Fruit fly (Drosophila melanogaster) ovary, adult (tissue): Measurements from ENCODE around the gene ey.
A peak's percentile ranks its signal among the peaks of the same experiment; 100 is the strongest.

Source experiments
- CG17801 ChIP-seq: fragments of 200-800 bp; optimal IDR thresholded peaks from 2 replicates; lab custom pipeline; 2019; ENCODE audit warnings: missing biosample characterization, mild to moderate bottlenecking, missing genetic modification characterization, moderate library complexity; ENCODE audit not compliant: partially characterized antibody

The ey gene

dm6 chr4:697463-697862 is at the start of gene ey:
Gene ey (plus strand): TSS chr4:697689.
- TF ChIP-seq CG17801 = no peak

- TF ChIP-seq CG17801 = no peak
Observed at dm6 chr4:659058-659588, 38.4 kb upstream of the ey start.

- TF ChIP-seq CG17801 = peak; percentile 65
Observed at dm6 chr4:659884-660846, 37.3 kb upstream of the ey start, which contains the start of gene gw. Gene gw (minus strand): TSS chr4:660608.

dm6 chr4:662101-662500 is 35.4 kb upstream of the ey start:
- no peak for TF ChIP-seq CG17801

dm6 chr4:663055-663670 is 34.3 kb upstream of the ey start, which contains the start of the genes CG46466 and Slip1:
Gene CG46466 (minus strand): TSS chr4:663124.
Gene Slip1 (plus strand): TSS chr4:663621.
- TF ChIP-seq CG17801 = no peak

dm6 chr4:664277-664676 is 33.2 kb upstream of the ey start:
- TF ChIP-seq CG17801 = no peak

dm6 chr4:670905-671419 is 26.5 kb upstream of the ey start, which contains the start of gene CG11360:
Gene CG11360 (plus strand): TSS chr4:671142.
- TF ChIP-seq CG17801 = no peak

dm6 chr4:694917-695720 is 2.4 kb upstream of the ey start:
- TF ChIP-seq CG17801 = peak; percentile 52

- TF ChIP-seq CG17801 = peak; percentile 67
Observed at dm6 chr4:695845-696244, 1.6 kb upstream of the ey start, which contains the start of gene myo. Gene myo (minus strand): TSS chr4:696055.

dm6 chr4:696638-697037 is 851 bp upstream of the ey start:
- TF ChIP-seq CG17801 = no peak

- no peak for TF ChIP-seq CG17801
Observed at dm6 chr4:701948-702347, 4.5 kb downstream of the ey start.

- no peak for TF ChIP-seq CG17801
Observed at dm6 chr4:702806-703301, 5.4 kb downstream of the ey start.

dm6 chr4:703992-704690 is 6.7 kb downstream of the ey start:
- no peak for TF ChIP-seq CG17801

dm6 chr4:706847-707246 is 9.4 kb downstream of the ey start:
- TF ChIP-seq CG17801 = no peak

dm6 chr4:708665-709064 is 11.2 kb downstream of the ey start:
- no peak for TF ChIP-seq CG17801
